Comparison of ENCODE assay signal across 1 fruit fly cellular context in the genomic region with DNA sequence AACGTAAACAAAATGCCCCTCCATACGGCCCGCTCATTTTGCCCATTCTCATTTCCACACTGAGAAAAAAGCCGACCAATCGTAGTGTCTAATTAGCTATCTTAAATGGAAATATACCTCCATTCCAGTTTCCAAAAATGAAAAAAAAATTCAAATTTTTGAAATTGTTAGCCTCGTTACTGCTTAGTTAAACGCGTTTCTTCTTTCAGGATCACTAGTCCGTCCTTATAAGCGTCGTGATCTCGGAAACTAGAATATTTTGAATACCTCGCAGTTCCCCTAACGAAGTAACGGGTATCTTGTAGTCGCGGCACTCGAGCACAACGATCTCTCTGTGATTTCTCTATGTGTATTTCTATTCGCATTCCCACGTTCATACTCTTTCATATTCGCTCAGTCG.
TF ChIP-seq lines count a peak whose summit lies in the region.

No protein-coding gene starts in this region.

TF ChIP-seq in whole organism, embryonic, 481 proteins besides CTCF, POLR2A, EP300 and RAD21 (continued from another document):
- no peak for TF ChIP-seq CG15479 (GFP tag; optimal IDR thresholded peaks at IDR 0.05; lab: Kevin White, UChicago)
- TF ChIP-seq CG2202 (tag; optimal IDR thresholded peaks at IDR 0.05; lab: Kevin White, UChicago) = no peak
- no peak for TF ChIP-seq ase (GFP tag; IDR thresholded peaks at IDR 0.05; lab: Robert Waterston, UW)
- 0 out of 3 replicates have a peak, but pooled peaks have one; percentile 18 for TF ChIP-seq CG3726 (GFP tag; IDR thresholded peaks at IDR 0.05; lab: Robert Waterston, UW)
- TF ChIP-seq Sry-δ (GFP tag; optimal IDR thresholded peaks at IDR 0.05; lab: Kevin White, UChicago) = peak; percentile 29
- TF ChIP-seq CG11398 (GFP tag; optimal IDR thresholded peaks at IDR 0.05; lab: Kevin White, UChicago) = peak; percentile 33
- TF ChIP-seq ac (GFP tag; optimal IDR thresholded peaks at IDR 0.05; lab: Kevin White, UChicago) = no peak
- peak; percentile 40 for TF ChIP-seq D19A (tag; optimal IDR thresholded peaks at IDR 0.05; lab: Kevin White, UChicago)
- peak; percentile 53 for TF ChIP-seq CG3847 (GFP tag; IDR thresholded peaks at IDR 0.05; lab: Robert Waterston, UW)
- TF ChIP-seq ro (GFP tag; IDR thresholded peaks at IDR 0.05; lab: Robert Waterston, UW) = no peak
- TF ChIP-seq GATAe (GFP tag; conservative IDR thresholded peaks at IDR 0.05; lab: Robert Waterston, UW) = no peak
- no peak for TF ChIP-seq fd64A (GFP tag; optimal IDR thresholded peaks at IDR 0.05; lab: Kevin White, UChicago)
- no peak for TF ChIP-seq Dref (GFP tag; IDR thresholded peaks at IDR 0.05; lab: Robert Waterston, UW)
- no peak for TF ChIP-seq ems (GFP tag; optimal IDR thresholded peaks at IDR 0.05; lab: Kevin White, UChicago)
- TF ChIP-seq CG1832 (GFP tag; optimal IDR thresholded peaks at IDR 0.05; lab: Kevin White, UChicago) = no peak
- TF ChIP-seq CG12391 (tag; optimal IDR thresholded peaks at IDR 0.05; lab: Kevin White, UChicago) = peak; percentile 39
- no peak for TF ChIP-seq ken (GFP tag; IDR thresholded peaks at IDR 0.05; lab: Robert Waterston, UW)
- TF ChIP-seq crol (GFP tag; IDR thresholded peaks at IDR 0.05; lab: Robert Waterston, UW) = no peak
- no peak for TF ChIP-seq CG6272 (GFP tag; IDR thresholded peaks at IDR 0.05; lab: Robert Waterston, UW)
- TF ChIP-seq luna (GFP tag; optimal IDR thresholded peaks at IDR 0.05; lab: Kevin White, UChicago) = peak; percentile 32
- peak; percentile 19 for TF ChIP-seq CG1602 (GFP tag; optimal IDR thresholded peaks at IDR 0.05; lab: Kevin White, UChicago)
- TF ChIP-seq fd3F (GFP tag; optimal IDR thresholded peaks at IDR 0.05; lab: Kevin White, UChicago) = peak; percentile 44
- no peak for TF ChIP-seq knrl (GFP tag; IDR thresholded peaks at IDR 0.05; lab: Robert Waterston, UW; ENCODE audit: partially characterized antibody)
- TF ChIP-seq CG13624 (GFP tag; optimal IDR thresholded peaks at IDR 0.05; lab: Kevin White, UChicago) = peak; percentile 67
- peak; percentile 9 for TF ChIP-seq CG11723 (GFP tag; optimal IDR thresholded peaks at IDR 0.05; lab: Kevin White, UChicago)
